Worm (Caenorhabditis elegans) whole organism, mixed stage, embryonic: ENCODE results near the gene C36B7.3.

Experiments
- ceh-43 ChIP-seq: fragments of 200-800 bp; sonication (Bioruptor generic); optimal IDR thresholded peaks from 2 replicates; lab custom pipeline; 2018; ENCODE audit warnings: mild to moderate bottlenecking, missing genetic modification characterization, moderate library complexity, missing compliant biosample characterization
- nhr-12 ChIP-seq: fragments of 150-350 bp; optimal IDR thresholded peaks from 2 replicates; lab custom pipeline; 2014; ENCODE audit warnings: missing biosample characterization, missing genetic modification characterization
- unc-62 ChIP-seq: fragments of 150-350 bp; optimal IDR thresholded peaks from 2 replicates; lab custom pipeline; 2014; ENCODE audit warnings: missing biosample characterization, missing genetic modification reagents, missing genetic modification characterization
- ztf-11 ChIP-seq: fragments of 150-350 bp; optimal IDR thresholded peaks from 2 replicates; lab custom pipeline; 2014; ENCODE audit warnings: missing biosample characterization, missing genetic modification characterization

- TF ChIP-seq ztf-11 (tag; lab: Kevin White, UChicago), result no peak
- no peak for TF ChIP-seq nhr-12 (tag; lab: Kevin White, UChicago)
- TF ChIP-seq ceh-43 (GFP tag; lab: Kevin White, UChicago), result no peak
- no peak for TF ChIP-seq unc-62 (GFP tag; lab: Kevin White, UChicago)
Observed at ce11 chrX:7075250-7075649, 26.3 kb upstream of the C36B7.3 start, which contains the start of gene B0403.6.
